Worm (Caenorhabditis elegans): Measurements from ENCODE around the gene C39B10.5.

ce11 chrX:10485300-10485755 lies 38.2 kb downstream of the C39B10.5 start, which contains the start of gene C33D3.3:
- TF ChIP-seq dao-5 (tag; optimal IDR thresholded peaks at IDR 0.05) (no peak), W03F9.2 (tag; optimal IDR thresholded peaks at IDR 0.05) (no peak)
